Worm (Caenorhabditis elegans): ENCODE data around the gene dhs-20.

- TF ChIP-seq flt-1 (GFP tag; IDR thresholded peaks at IDR 0.05) = no peak
- TF ChIP-seq ama-1 (optimal IDR thresholded peaks at IDR 0.05) = no peak
- TF ChIP-seq F13C5.2 (tag; optimal IDR thresholded peaks at IDR 0.05) = no peak
- TF ChIP-seq pes-1 (GFP tag; IDR thresholded peaks at IDR 0.05) = no peak
- no peak for TF ChIP-seq sea-1 (GFP tag; conservative IDR thresholded peaks at IDR 0.05)
- TF ChIP-seq tbx-37 (GFP tag; conservative IDR thresholded peaks at IDR 0.05) = no peak
- no peak for TF ChIP-seq scrt-1 (GFP tag; IDR thresholded peaks at IDR 0.05)
- no peak for TF ChIP-seq hmg-4 (GFP tag; optimal IDR thresholded peaks at IDR 0.05)
- TF ChIP-seq ceh-36 (tag; optimal IDR thresholded peaks at IDR 0.05) = peak; percentile 15
Observed at ce11 chrV:11638634-11639117, 34.3 kb upstream of the dhs-20 start.
